Worm (Caenorhabditis elegans) whole organism, late embryonic: ENCODE measurements around the gene gna-1.
A peak's percentile ranks its signal among the peaks of the same experiment; 100 is the strongest.

Source experiments
- C38D4.7 ChIP-seq: fragments of 200-800 bp; sonication (Bioruptor generic); optimal IDR thresholded peaks from 2 replicates; lab custom pipeline; 2018; ENCODE audit warnings: mild to moderate bottlenecking, missing genetic modification characterization, moderate library complexity, missing compliant biosample characterization
- F13H6.1 ChIP-seq: sonication (generic microtip); optimal IDR thresholded peaks from 2 replicates; lab custom pipeline; 2016; ENCODE audit warnings: missing genetic modification characterization, missing compliant biosample characterization
- K02D7.2 ChIP-seq: sonication (generic microtip); optimal IDR thresholded peaks from 2 replicates; lab custom pipeline; 2017; ENCODE audit warnings: mild to moderate bottlenecking, missing genetic modification characterization, missing compliant biosample characterization
- T23F11.4 ChIP-seq: fragments of 200-800 bp; sonication (Bioruptor generic); optimal IDR thresholded peaks from 2 replicates; lab custom pipeline; 2018; ENCODE audit warnings: mild to moderate bottlenecking, missing genetic modification characterization, missing compliant biosample characterization
- Y22D7AL.16 ChIP-seq: sonication (generic microtip); optimal IDR thresholded peaks from 2 replicates; lab custom pipeline; 2016; ENCODE audit warnings: missing genetic modification characterization, missing compliant biosample characterization
- ceh-14 ChIP-seq: sonication (generic microtip); optimal IDR thresholded peaks from 2 replicates; lab custom pipeline; 2016; ENCODE audit warnings: missing genotype, missing genetic modification characterization, missing compliant biosample characterization
- ceh-18 ChIP-seq: sonication (generic microtip); optimal IDR thresholded peaks from 2 replicates; lab custom pipeline; 2016; ENCODE audit warnings: missing genetic modification characterization, missing compliant biosample characterization
- ceh-19 ChIP-seq: fragments of 200-800 bp; sonication (Bioruptor generic); optimal IDR thresholded peaks from 2 replicates; lab custom pipeline; 2018; ENCODE audit warnings: mild to moderate bottlenecking, missing genetic modification characterization, missing compliant biosample characterization
- ceh-22 ChIP-seq: sonication (generic microtip); optimal IDR thresholded peaks from 2 replicates; lab custom pipeline; 2017; ENCODE audit warnings: missing biosample characterization, missing genetic modification characterization
- ceh-30 ChIP-seq: fragments of 150-350 bp; optimal IDR thresholded peaks from 2 replicates; lab custom pipeline; 2014; ENCODE audit warnings: missing biosample characterization, missing genetic modification characterization
- ceh-31 ChIP-seq: sonication (generic microtip); optimal IDR thresholded peaks from 2 replicates; lab custom pipeline; 2016; ENCODE audit warnings: missing genetic modification characterization, missing compliant biosample characterization
- ceh-34 ChIP-seq: sonication (generic microtip); optimal IDR thresholded peaks from 2 replicates; lab custom pipeline; 2016; ENCODE audit warnings: mild to moderate bottlenecking, missing genetic modification characterization, missing compliant biosample characterization
- ceh-45 ChIP-seq: fragments of 200-800 bp; sonication (Bioruptor generic); IDR thresholded peaks from 2 replicates; pipeline ENCODE4 v1.3.6; 2022; ENCODE audit warnings: missing genetic modification reagents, missing genetic modification characterization, missing compliant biosample characterization
- ceh-48 ChIP-seq: sonication (generic microtip); optimal IDR thresholded peaks from 2 replicates; lab custom pipeline; 2016; ENCODE audit warnings: missing genetic modification characterization, inconsistent platforms, missing compliant biosample characterization
- dmd-4 ChIP-seq: sonication (generic microtip); optimal IDR thresholded peaks from 2 replicates; lab custom pipeline; 2016; ENCODE audit warnings: borderline replicate concordance, missing genetic modification characterization, missing compliant biosample characterization
- eyg-1 ChIP-seq: sonication (generic microtip); optimal IDR thresholded peaks from 2 replicates; lab custom pipeline; 2016; ENCODE audit warnings: missing genotype, missing genetic modification characterization, missing compliant biosample characterization
- fax-1 ChIP-seq: sonication (generic microtip); optimal IDR thresholded peaks from 2 replicates; lab custom pipeline; 2016; ENCODE audit warnings: missing genotype, missing genetic modification characterization, missing compliant biosample characterization
- fkh-6 ChIP-seq: sonication (generic microtip); optimal IDR thresholded peaks from 2 replicates; lab custom pipeline; 2016; ENCODE audit warnings: missing genetic modification characterization, missing compliant biosample characterization
- hlh-15 ChIP-seq: sonication (generic microtip); optimal IDR thresholded peaks from 2 replicates; lab custom pipeline; 2016; ENCODE audit warnings: missing genetic modification characterization, missing compliant biosample characterization
- hlh-6 ChIP-seq: sonication (generic microtip); optimal IDR thresholded peaks from 2 replicates; lab custom pipeline; 2016; ENCODE audit warnings: missing genotype, missing genetic modification characterization, missing compliant biosample characterization
- lim-6 ChIP-seq: sonication (generic microtip); optimal IDR thresholded peaks from 2 replicates; lab custom pipeline; 2016; ENCODE audit warnings: missing genetic modification characterization, missing compliant biosample characterization
- lin-11 ChIP-seq: fragments of 200-800 bp; sonication (Bioruptor generic); optimal IDR thresholded peaks from 2 replicates; lab custom pipeline; 2018; ENCODE audit warnings: mild to moderate bottlenecking, missing genetic modification characterization, missing compliant biosample characterization
- mec-3 ChIP-seq: sonication (generic microtip); optimal IDR thresholded peaks from 2 replicates; lab custom pipeline; 2016; ENCODE audit warnings: borderline replicate concordance, missing genetic modification characterization, missing compliant biosample characterization
- nfya-1 ChIP-seq: sonication (generic microtip); optimal IDR thresholded peaks from 2 replicates; lab custom pipeline; 2017; ENCODE audit warnings: missing genetic modification characterization, mild to moderate bottlenecking, missing compliant biosample characterization, antibody characterized with exemption, moderate library complexity
- nhr-11 ChIP-seq: fragments of 150-350 bp; optimal IDR thresholded peaks from 2 replicates; lab custom pipeline; 2014; ENCODE audit warnings: missing biosample characterization, missing genetic modification characterization
- npax-4 ChIP-seq: sonication (generic microtip); optimal IDR thresholded peaks from 2 replicates; lab custom pipeline; 2016; ENCODE audit warnings: missing genetic modification characterization, missing compliant biosample characterization
- odd-2 ChIP-seq: sonication (generic microtip); optimal IDR thresholded peaks from 2 replicates; lab custom pipeline; 2017; ENCODE audit warnings: antibody characterized with exemption, mild to moderate bottlenecking, missing genetic modification characterization, missing compliant biosample characterization
- pag-3 ChIP-seq: sonication (generic microtip); optimal IDR thresholded peaks from 2 replicates; lab custom pipeline; 2016; ENCODE audit warnings: missing compliant biosample characterization, missing genetic modification characterization, borderline replicate concordance
- pax-1 ChIP-seq: fragments of 150-350 bp; optimal IDR thresholded peaks from 2 replicates; lab custom pipeline; 2014; ENCODE audit warnings: missing biosample characterization, missing genetic modification characterization
- pha-2 ChIP-seq: sonication (generic microtip); optimal IDR thresholded peaks from 2 replicates; lab custom pipeline; 2017; ENCODE audit warnings: mild to moderate bottlenecking, missing genetic modification characterization, missing compliant biosample characterization
- pha-4 ChIP-seq: fragments of 150-350 bp; optimal IDR thresholded peaks from 2 replicates; lab custom pipeline; 2018; ENCODE audit warnings: missing biosample characterization, missing genetic modification reagents, missing genetic modification characterization
- pros-1 ChIP-seq: fragments of 150-350 bp; optimal IDR thresholded peaks from 2 replicates; lab custom pipeline; 2014; ENCODE audit warnings: missing biosample characterization, missing genetic modification reagents, missing genetic modification characterization
- ref-2 ChIP-seq: sonication (generic microtip); optimal IDR thresholded peaks from 2 replicates; lab custom pipeline; 2016; ENCODE audit warnings: missing genetic modification characterization, missing compliant biosample characterization
- rnt-1 ChIP-seq: sonication (generic microtip); optimal IDR thresholded peaks from 2 replicates; lab custom pipeline; 2016; ENCODE audit warnings: missing genetic modification characterization, missing compliant biosample characterization
- sox-4 ChIP-seq: sonication (generic microtip); optimal IDR thresholded peaks from 2 replicates; lab custom pipeline; 2017; ENCODE audit warnings: mild to moderate bottlenecking, missing genetic modification characterization, inconsistent platforms, missing compliant biosample characterization
- syd-9 ChIP-seq: sonication (generic microtip); optimal IDR thresholded peaks from 2 replicates; lab custom pipeline; 2016; ENCODE audit warnings: mild to moderate bottlenecking, missing genetic modification characterization, moderate library complexity, missing compliant biosample characterization
- tbx-2 ChIP-seq: sonication (generic microtip); optimal IDR thresholded peaks from 2 replicates; lab custom pipeline; 2016; ENCODE audit warnings: missing genetic modification characterization, missing compliant biosample characterization
- tbx-7 ChIP-seq: sonication (generic microtip); optimal IDR thresholded peaks from 2 replicates; lab custom pipeline; 2016; ENCODE audit warnings: missing genotype, missing genetic modification characterization, missing compliant biosample characterization
- ttx-3 ChIP-seq: sonication (generic microtip); optimal IDR thresholded peaks from 2 replicates; lab custom pipeline; 2016; ENCODE audit warnings: missing genetic modification reagents, missing genetic modification characterization, missing compliant biosample characterization
- unc-3 ChIP-seq, 2 experiments: fragments of 200-800 bp in 1 of 2; sonication (Bioruptor generic) in 1 of 2; sonication (generic microtip) in 1 of 2; conservative IDR thresholded peaks in 1 of 2; optimal IDR thresholded peaks in 1 of 2; 2 replicates each; pipeline versions ENCODE4 v1.3.6 to Lab custom; 2016 to 2022; ENCODE audit warnings: missing compliant biosample characterization in 2 of 2, missing genetic modification characterization in 2 of 2, missing genetic modification reagents in 1 of 2
- unc-42 ChIP-seq: sonication (generic microtip); optimal IDR thresholded peaks from 2 replicates; lab custom pipeline; 2016; ENCODE audit warnings: missing genotype, missing genetic modification characterization, missing compliant biosample characterization
- unc-55 ChIP-seq: sonication (generic microtip); optimal IDR thresholded peaks from 2 replicates; lab custom pipeline; 2017; ENCODE audit warnings: missing biosample characterization, missing genetic modification reagents, missing genetic modification characterization
- zip-5 ChIP-seq: sonication (generic microtip); optimal IDR thresholded peaks from 2 replicates; lab custom pipeline; 2016; ENCODE audit warnings: missing genetic modification characterization, missing compliant biosample characterization
- ztf-16 ChIP-seq: sonication (generic microtip); optimal IDR thresholded peaks from 2 replicates; lab custom pipeline; 2017; ENCODE audit warnings: missing genetic modification characterization, missing compliant biosample characterization

gna-1 gene

DNA sequence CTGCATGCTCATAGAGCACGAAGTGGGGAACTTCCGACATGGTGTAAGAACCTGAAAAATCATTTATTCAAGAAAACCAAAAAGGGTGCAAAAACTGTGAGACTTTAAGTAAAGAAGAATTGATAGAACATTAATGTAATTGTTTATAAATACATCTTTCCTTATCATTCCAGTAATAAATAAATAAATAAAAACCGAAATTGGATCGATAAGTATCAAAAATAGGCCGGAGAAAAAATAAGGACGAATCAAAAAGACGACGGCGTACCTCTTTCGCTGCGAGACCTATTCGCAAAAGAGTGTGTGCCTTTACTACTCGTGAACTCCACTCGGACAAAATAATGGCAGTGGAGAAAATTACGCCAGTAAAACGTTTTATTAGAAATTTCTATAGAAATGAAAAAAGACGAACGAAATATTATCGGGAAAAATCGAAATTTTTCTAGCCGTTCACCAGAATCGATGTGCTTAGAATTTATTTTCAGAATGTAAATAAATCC is 33.0 kb upstream of the gna-1 start, which contains the start of gene nol-56:
Gene nol-56, minus strand, starts transcription at position 51 of the 500 bp plus-strand sequence.
- TF ChIP-seq ceh-18 (tag; lab: Kevin White, UChicago) (no peak), pha-4 (tag; lab: Kevin White, UChicago) (no peak), pag-3 (tag; lab: Kevin White, UChicago) (no peak), ceh-30 (tag; lab: Kevin White, UChicago) (no peak), ztf-16 (tag; lab: Kevin White, UChicago) (no peak), rnt-1 (tag; lab: Kevin White, UChicago) (no peak), ceh-45 (GFP tag; lab: Robert Waterston, UW) (no peak), ceh-14 (tag; lab: Kevin White, UChicago) (no peak), mec-3 (tag; lab: Kevin White, UChicago) (no peak), ref-2 (no peak), ceh-31 (peak; percentile 48), npax-4 (tag; lab: Kevin White, UChicago) (no peak), tbx-2 (peak; percentile 15), unc-42 (peak; percentile 7), lin-11 (tag; lab: Kevin White, UChicago) (no peak), nhr-11 (tag; lab: Kevin White, UChicago) (no peak), fax-1 (tag; lab: Kevin White, UChicago) (no peak), hlh-15 (no peak), unc-55 (GFP tag; lab: Kevin White, UChicago) (no peak), fkh-6 (tag; lab: Kevin White, UChicago) (no peak), ceh-48 (tag; lab: Kevin White, UChicago) (no peak), ttx-3 (tag; lab: Kevin White, UChicago) (no peak), pha-2 (tag; lab: Kevin White, UChicago) (no peak), ceh-19 (no peak), tbx-7 (tag; lab: Kevin White, UChicago) (peak; percentile 8), K02D7.2 (no peak), pros-1 (tag; lab: Kevin White, UChicago) (no peak), ceh-34 (tag; lab: Kevin White, UChicago) (no peak), C38D4.7 (GFP tag; lab: Kevin White, UChicago) (no peak), hlh-6 (tag; lab: Kevin White, UChicago) (no peak), lim-6 (tag; lab: Kevin White, UChicago) (no peak), unc-3 (GFP tag; conservative IDR thresholded peaks at IDR 0.05; lab: Robert Waterston, UW) (no peak), unc-3 (tag; optimal IDR thresholded peaks at IDR 0.05; lab: Kevin White, UChicago) (no peak), nfya-1 (tag; lab: Kevin White, UChicago) (peak; percentile 58), Y22D7AL.16 (no peak), zip-5 (tag; lab: Kevin White, UChicago) (no peak), sox-4 (tag; lab: Kevin White, UChicago) (no peak), odd-2 (tag; lab: Kevin White, UChicago) (no peak), syd-9 (tag; lab: Kevin White, UChicago) (no peak), dmd-4 (tag; lab: Kevin White, UChicago) (no peak), ceh-22 (tag; lab: Kevin White, UChicago) (no peak), F13H6.1 (tag; lab: Kevin White, UChicago) (no peak), T23F11.4 (GFP tag; lab: Kevin White, UChicago) (no peak), eyg-1 (tag; lab: Kevin White, UChicago) (no peak), pax-1 (no peak)
